Fruit fly (Drosophila melanogaster) S2 (cell line): ENCODE measurements around the gene CG10376.
A peak's percentile ranks its signal among the peaks of the same experiment; 100 is the strongest.

Source experiments
- CG8478 ChIP-seq: fragments of >200 bp; optimal IDR thresholded peaks from 2 replicates; lab custom pipeline; 2018
- CTCF ChIP-seq, 2 experiments: fragments of >200 bp; optimal IDR thresholded peaks; 2 replicates each; lab custom pipeline; 2018

Gene CG10376

DNA sequence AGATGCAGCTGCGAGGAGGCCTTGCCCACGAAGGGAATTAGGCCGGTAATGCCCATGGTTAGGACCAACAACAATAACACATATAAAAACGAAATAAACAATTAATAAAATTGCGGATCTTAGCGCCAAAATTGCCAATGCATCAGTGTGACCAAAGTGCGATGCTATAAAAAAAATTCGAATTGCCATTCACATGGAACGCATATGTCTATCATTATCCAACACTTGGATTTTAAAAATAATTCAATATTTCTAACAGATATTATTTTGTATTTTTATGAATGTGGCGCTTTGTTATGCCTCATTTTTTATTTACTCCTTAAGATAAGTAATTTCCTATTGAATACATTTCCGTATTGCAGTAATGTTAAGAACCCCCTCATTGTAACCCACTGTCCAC, 21.0 kb downstream of the CG10376 start, which contains the start of gene tos:
tos (minus strand) TSS at position 173 of the 400 bp plus-strand sequence.
- TF ChIP-seq CTCF (optimal IDR thresholded peaks at IDR 0.05; lab: Kevin White, UChicago) (no peak), CG8478 (no peak)

- no peak for TF ChIP-seq CG8478
- no peak for TF ChIP-seq CTCF (optimal IDR thresholded peaks at IDR 0.05; lab: Kevin White, UChicago)
These were observed 24.8 kb downstream of the CG10376 start for dm6 chr2L:18677910-18678639.

- no peak for TF ChIP-seq CG8478
These were observed 25.7 kb downstream of the CG10376 start, which contains the start of the genes Mst36Fa and CG31751 for dm6 chr2L:18676948-18677820. Mst36Fa (minus strand) TSS chr2L:18676998. CG31751 (plus strand) TSS chr2L:18677221.

DNA sequence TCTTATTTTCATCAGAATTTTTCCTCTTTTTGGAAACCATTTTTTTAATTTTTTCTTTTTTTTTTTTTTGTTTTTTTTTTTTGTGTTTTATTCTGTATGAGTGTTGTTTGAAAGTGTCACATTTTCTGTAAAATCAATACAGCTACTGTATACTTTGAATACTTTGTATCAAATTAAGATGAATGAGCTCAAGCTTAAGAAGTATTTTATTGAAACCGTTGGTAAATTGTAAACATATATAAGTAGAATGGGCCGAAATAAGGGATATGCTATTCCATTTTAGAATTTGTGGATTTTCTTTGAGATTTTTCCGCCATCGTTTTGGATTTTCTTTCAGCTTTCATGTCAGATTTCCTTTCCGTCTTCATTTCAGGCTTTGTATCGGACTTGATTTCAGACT, 27.9 kb downstream of the CG10376 start, which contains the start of gene Mst36Fb:
Mst36Fb (minus strand) TSS at position 101 of the 400 bp plus-strand sequence.
- TF ChIP-seq CG8478 = no peak
- no peak for TF ChIP-seq CTCF (optimal IDR thresholded peaks at IDR 0.05; lab: Kevin White, UChicago)

dm6 chr2L:18673185-18673584, 29.7 kb downstream of the CG10376 start, which contains the start of gene CG43339:
CG43339 (minus strand) TSS chr2L:18673285.
- TF ChIP-seq CG8478 = no peak
- TF ChIP-seq CTCF (optimal IDR thresholded peaks at IDR 0.05; lab: Kevin White, UChicago) = no peak

DNA sequence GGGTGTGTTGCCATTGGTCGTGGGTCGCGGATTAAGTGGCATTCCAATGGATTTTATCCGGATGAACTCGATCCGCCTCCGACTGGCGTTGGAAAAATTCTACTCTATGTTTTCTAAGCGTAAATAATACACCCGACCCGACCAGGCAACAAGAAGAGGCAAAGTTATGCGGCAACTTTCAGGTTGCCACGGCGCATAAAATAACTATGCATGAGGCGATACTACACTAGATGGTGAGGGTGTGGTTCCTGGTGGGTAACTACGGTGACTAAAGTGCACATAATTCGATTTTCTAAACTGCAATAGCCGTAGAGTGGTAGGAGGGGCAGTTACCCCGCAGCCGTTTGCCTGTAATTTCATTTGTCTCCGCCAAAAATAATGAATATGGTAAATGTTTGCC, 31.8 kb downstream of the CG10376 start, which contains the start of gene CG43338:
CG43338 (minus strand) TSS at position 101 of the 400 bp plus-strand sequence.
- TF ChIP-seq CTCF (optimal IDR thresholded peaks at IDR 0.05; lab: Kevin White, UChicago) = no peak
- no peak for TF ChIP-seq CG8478

- peak; percentile 93 to 97 for TF ChIP-seq CTCF (optimal IDR thresholded peaks at IDR 0.05; lab: Kevin White, UChicago)
- TF ChIP-seq CG8478 = no peak
These were observed 36.8 kb downstream of the CG10376 start for dm6 chr2L:18665952-18666606.

DNA sequence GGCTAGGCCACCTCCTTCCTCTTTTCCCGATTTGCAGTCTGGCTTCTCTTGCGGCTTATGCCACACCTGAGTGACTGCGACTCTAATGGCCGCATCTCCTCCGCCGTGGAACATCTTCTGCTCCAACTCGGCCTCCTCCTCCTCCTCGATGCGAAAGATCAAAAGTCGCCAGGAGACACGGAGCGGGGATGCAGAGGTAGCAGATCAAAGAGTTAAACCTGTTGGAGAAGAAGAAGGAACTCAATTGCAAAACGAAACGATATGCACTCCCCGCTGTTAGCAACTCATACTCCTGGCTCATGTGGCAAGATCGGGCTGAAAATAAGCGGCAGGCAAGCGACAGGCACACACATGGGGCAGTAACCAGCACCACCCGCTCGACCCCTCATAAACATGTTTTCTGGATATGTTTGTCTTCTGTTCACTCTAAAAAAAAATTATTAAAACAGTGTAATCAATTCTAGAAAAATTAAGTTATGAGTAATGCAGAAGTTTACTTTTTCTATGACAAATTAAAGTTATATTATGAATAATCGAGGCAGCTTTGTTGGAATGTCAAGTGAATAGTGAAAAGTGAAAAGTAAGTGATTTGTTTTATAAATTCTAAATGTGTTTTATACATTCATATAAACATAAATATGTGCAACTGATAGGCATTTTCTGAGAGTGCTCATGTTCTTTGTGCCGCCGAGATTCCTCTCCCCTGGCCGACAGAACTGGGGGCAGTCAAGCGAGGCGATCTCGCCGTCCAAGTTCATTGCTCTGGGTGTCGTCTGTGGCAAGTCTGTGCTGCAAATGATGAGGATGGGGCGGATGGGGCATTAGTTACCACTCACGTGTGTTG, 38.0 kb downstream of the CG10376 start:
- no peak for TF ChIP-seq CTCF (optimal IDR thresholded peaks at IDR 0.05; lab: Kevin White, UChicago)
- TF ChIP-seq CG8478 = no peak

- TF ChIP-seq CG8478 = no peak
- no peak for TF ChIP-seq CTCF (optimal IDR thresholded peaks at IDR 0.05; lab: Kevin White, UChicago)
These were observed 39.5 kb downstream of the CG10376 start for dm6 chr2L:18663395-18663794.

dm6 chr2L:18658108-18658507, 44.8 kb downstream of the CG10376 start:
- no peak for TF ChIP-seq CTCF (optimal IDR thresholded peaks at IDR 0.05; lab: Kevin White, UChicago)
- no peak for TF ChIP-seq CG8478

DNA sequence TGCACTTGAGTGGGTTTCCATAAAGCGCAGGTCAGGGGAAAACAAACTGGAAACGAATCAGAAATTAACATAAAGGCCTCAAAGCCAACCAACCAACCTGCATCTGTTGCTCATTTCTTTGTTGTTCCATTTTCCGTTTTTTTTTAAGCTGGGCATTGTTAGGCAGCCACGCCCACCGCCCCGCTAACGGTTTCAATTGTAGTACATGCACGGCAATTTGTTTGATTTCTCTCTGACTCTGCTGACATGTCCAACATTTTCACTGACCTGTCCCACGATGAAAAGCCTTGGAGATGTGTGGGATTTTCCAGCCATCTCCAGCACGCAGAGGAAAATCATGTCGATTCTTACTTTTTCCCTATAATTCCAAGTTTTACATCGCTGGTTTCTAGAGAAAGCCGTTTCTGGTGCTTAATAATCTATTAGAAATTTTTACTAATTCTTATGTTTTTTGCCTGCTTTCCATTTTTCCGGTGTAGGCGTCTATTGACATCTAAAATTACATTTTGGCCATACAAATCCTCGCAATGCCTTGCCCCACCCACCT, 46.1 kb downstream of the CG10376 start:
- TF ChIP-seq CG8478 = no peak
- no peak for TF ChIP-seq CTCF (optimal IDR thresholded peaks at IDR 0.05; lab: Kevin White, UChicago)

DNA sequence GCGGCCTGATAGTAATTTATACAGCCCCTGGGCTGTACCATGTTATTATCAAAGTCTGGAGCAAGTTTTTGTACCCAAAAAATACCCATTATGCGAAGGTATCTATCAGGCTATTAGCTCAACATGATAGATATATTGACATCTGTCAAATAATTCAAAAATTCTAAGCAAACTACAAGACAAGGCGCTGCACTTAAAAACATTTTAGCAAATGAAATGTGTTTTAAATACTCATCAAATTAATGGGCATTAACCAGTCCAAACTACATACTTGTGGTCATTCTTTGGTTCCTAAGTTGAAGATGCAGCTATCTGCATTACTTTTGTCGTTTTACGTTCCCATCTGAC, 49.6 kb downstream of the CG10376 start:
- TF ChIP-seq CTCF (optimal IDR thresholded peaks at IDR 0.05; lab: Kevin White, UChicago) (no peak), CG8478 (no peak)

- TF ChIP-seq CTCF (optimal IDR thresholded peaks at IDR 0.05; lab: Kevin White, UChicago) (no peak), CG8478 (no peak)
These were observed 50.1 kb downstream of the CG10376 start, which contains the start of gene Cyp310a1 for dm6 chr2L:18652663-18653327. Cyp310a1 (minus strand) TSS chr2L:18653010.
